Worm (Caenorhabditis elegans): ENCODE results near the gene T04C9.1.

- TF ChIP-seq F26F4.8 (GFP tag; conservative IDR thresholded peaks at IDR 0.05) (no peak), ztf-11 (tag; optimal IDR thresholded peaks at IDR 0.05) (no peak), mes-2 (tag; optimal IDR thresholded peaks at IDR 0.05; ENCODE audit: poor library complexity, severe bottlenecking) (no peak), nhr-42 (GFP tag; IDR thresholded peaks at IDR 0.05) (no peak), nhr-10 (tag; optimal IDR thresholded peaks at IDR 0.05) (no peak), nhr-77 (tag; optimal IDR thresholded peaks at IDR 0.05) (no peak), unc-62 (GFP tag; optimal IDR thresholded peaks at IDR 0.05 in 1 of 2) (no peak), unc-62 (tag; optimal IDR thresholded peaks at IDR 0.05) (no peak)
Observed at ce11 chrIII:6055706-6056105, 62.7 kb downstream of the T04C9.1 start, which contains the start of gene F40H6.5.

Data from whole organism, L4 larva.